Fruit fly (Drosophila melanogaster): Measurements from ENCODE around the gene mira.

The mira gene

DNA sequence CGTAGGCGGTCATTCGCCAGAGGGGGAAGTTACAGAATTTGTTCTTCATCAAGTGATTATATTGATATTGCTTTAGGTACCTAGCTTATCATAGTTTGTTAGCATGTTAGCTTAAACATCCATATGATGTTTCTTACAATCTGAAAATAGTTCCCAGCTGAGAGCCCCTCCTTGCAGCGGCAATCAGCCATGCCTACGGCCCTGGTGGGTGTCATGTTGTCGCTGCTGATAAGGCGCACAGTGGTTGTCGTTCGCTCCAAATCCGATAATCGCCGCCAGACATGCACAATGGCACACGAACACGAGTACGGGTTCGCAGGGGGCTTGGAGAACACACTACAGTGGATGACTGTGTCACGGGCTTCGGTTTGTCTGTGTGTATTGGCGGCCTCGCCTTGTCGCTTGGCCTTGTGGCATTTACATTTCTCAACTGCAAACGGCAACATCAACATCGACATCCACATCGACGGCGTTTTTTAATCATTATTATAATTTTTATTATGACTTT is 28.9 kb downstream of the mira start (continued):
- TF ChIP-seq HHEX (GFP tag; optimal IDR thresholded peaks at IDR 0.05) (peak; percentile 80), CG4730 (GFP tag; IDR thresholded peaks at IDR 0.05) (peak; percentile 80), rib (GFP tag; IDR thresholded peaks at IDR 0.05) (peak; percentile 73), CG15073 (GFP tag; optimal IDR thresholded peaks at IDR 0.05) (no peak), CG7987 (GFP tag; optimal IDR thresholded peaks at IDR 0.05) (peak; percentile 35), E2f2 (GFP tag; IDR thresholded peaks at IDR 0.05) (peak; percentile 58), CG9932 (GFP tag; IDR thresholded peaks at IDR 0.05) (peak; percentile 81), fd3F (GFP tag; optimal IDR thresholded peaks at IDR 0.05) (peak; percentile 61), klu (GFP tag; IDR thresholded peaks at IDR 0.05) (peak; percentile 58; the same call in 1 of the 2 replicates), NfI (GFP tag; optimal IDR thresholded peaks at IDR 0.05) (peak; percentile 74), so (GFP tag; IDR thresholded peaks at IDR 0.05) (peak; percentile 86), Fer1 (GFP tag; optimal IDR thresholded peaks at IDR 0.05) (peak; percentile 90), Gug (GFP tag; IDR thresholded peaks at IDR 0.05) (peak; percentile 89), Max (GFP tag; optimal IDR thresholded peaks at IDR 0.05) (peak; percentile 47), ato (GFP tag; IDR thresholded peaks at IDR 0.05; ENCODE audit: partially characterized antibody) (no peak), CG2712 (tag; optimal IDR thresholded peaks at IDR 0.05) (peak; percentile 75), ase (GFP tag; IDR thresholded peaks at IDR 0.05) (peak; percentile 80), maf-S (GFP tag; optimal IDR thresholded peaks at IDR 0.05) (peak; percentile 48), wdn (GFP tag; IDR thresholded peaks at IDR 0.05) (peak; percentile 79), CrebB (tag; optimal IDR thresholded peaks at IDR 0.05) (peak; percentile 67), CG8765 (GFP tag; IDR thresholded peaks at IDR 0.05) (peak; percentile 50; the same call in 1 of the 2 replicates), CG10979 (tag; optimal IDR thresholded peaks at IDR 0.05) (peak; percentile 62), NC2α (GFP tag; optimal IDR thresholded peaks at IDR 0.05) (peak; percentile 28), Fer3 (tag; optimal IDR thresholded peaks at IDR 0.05) (peak; percentile 84), CG30020 (tag; optimal IDR thresholded peaks at IDR 0.05) (no peak), Drgx (GFP tag; IDR thresholded peaks at IDR 0.05) (peak; percentile 84), Doc2 (GFP tag; IDR thresholded peaks at IDR 0.05) (0 out of 2 replicates have a peak, but pooled peaks have one; percentile 29), trh (GFP tag; optimal IDR thresholded peaks at IDR 0.05) (no peak), stwl (tag; optimal IDR thresholded peaks at IDR 0.05) (no peak), CG31441 (GFP tag; IDR thresholded peaks at IDR 0.05) (peak; percentile 82), Sox100B (GFP tag; optimal IDR thresholded peaks at IDR 0.05) (peak; percentile 55), CG1647 (GFP tag; optimal IDR thresholded peaks at IDR 0.05) (peak; percentile 75), sc (optimal IDR thresholded peaks at IDR 0.05) (no peak), sc (GFP tag; optimal IDR thresholded peaks at IDR 0.05) (peak; percentile 48), mam (GFP tag; optimal IDR thresholded peaks at IDR 0.05) (peak; percentile 83), sr (GFP tag; IDR thresholded peaks at IDR 0.05) (peak; percentile 63; the same call in 2 of the 3 replicates), CG10366 (GFP tag; IDR thresholded peaks at IDR 0.05) (peak; percentile 83), kni (GFP tag; optimal IDR thresholded peaks at IDR 0.05) (no peak), schlank (tag; optimal IDR thresholded peaks at IDR 0.05) (peak; percentile 62), CG13424 (tag; optimal IDR thresholded peaks at IDR 0.05) (peak; percentile 78), HmgD (GFP tag; optimal IDR thresholded peaks at IDR 0.05) (peak; percentile 27), TFAM (GFP tag; optimal IDR thresholded peaks at IDR 0.05) (no peak), CG14965 (GFP tag; optimal IDR thresholded peaks at IDR 0.05; ENCODE audit: borderline replicate concordance) (peak; percentile 14), CG12391 (tag; optimal IDR thresholded peaks at IDR 0.05) (peak; percentile 81), fd64A (GFP tag; optimal IDR thresholded peaks at IDR 0.05) (peak; percentile 49), CG3838 (GFP tag; optimal IDR thresholded peaks at IDR 0.05) (no peak), ind (GFP tag; optimal IDR thresholded peaks at IDR 0.05) (peak; percentile 85), CG9727 (GFP tag; optimal IDR thresholded peaks at IDR 0.05) (peak; percentile 68), Dip3 (GFP tag; optimal IDR thresholded peaks at IDR 0.05) (peak; percentile 86), Abd-B (GFP tag; optimal IDR thresholded peaks at IDR 0.05) (peak; percentile 78), Hand (GFP tag; optimal IDR thresholded peaks at IDR 0.05) (peak; percentile 63)
